4 fruit fly cellular contexts compared by ENCODE assay signal in the genomic region with DNA sequence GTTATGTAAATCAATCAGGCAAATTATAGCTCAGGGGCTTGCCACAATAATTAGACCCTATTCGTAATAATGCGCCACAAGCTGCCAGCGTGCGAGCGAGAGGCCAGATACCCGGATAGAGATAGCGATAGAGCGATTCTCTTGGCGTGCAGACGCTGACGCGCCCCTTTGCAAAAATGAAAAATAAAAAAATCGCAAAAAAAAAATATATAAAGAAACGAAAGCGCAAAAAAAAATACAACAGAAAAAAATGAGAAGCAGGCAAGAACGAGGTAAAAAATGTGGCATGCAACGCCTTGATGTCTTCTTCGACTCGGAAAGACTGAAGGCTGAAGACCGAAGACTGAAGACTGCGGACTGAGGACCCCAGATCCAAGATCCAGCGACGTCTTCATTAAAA.
TF ChIP-seq lines count a peak whose summit lies in the region.

No protein-coding gene starts in this region.

- TF ChIP-seq CTCF in whole organism, embryonic (GFP tag; optimal IDR thresholded peaks at IDR 0.05; lab: Kevin White, UChicago): no peak

TF ChIP-seq in whole organism, embryonic, 481 proteins besides CTCF, POLR2A, EP300 and RAD21:
- TF ChIP-seq bsh (GFP tag; optimal IDR thresholded peaks at IDR 0.05; lab: Kevin White, UChicago) (peak in 1 of 2 experiments; percentile 50), Opbp (GFP tag; IDR thresholded peaks at IDR 0.05; lab: Robert Waterston, UW; ENCODE audit: partially characterized antibody) (no peak), nom (GFP tag; optimal IDR thresholded peaks at IDR 0.05; lab: Kevin White, UChicago) (peak; percentile 89)

TF ChIP-seq in whole organism, prepupa, 60 proteins besides CTCF, POLR2A, EP300 and RAD21:
- TF ChIP-seq CG10631 (GFP tag; optimal IDR thresholded peaks at IDR 0.05; lab: Kevin White, UChicago): peak; percentile 16
- no peak for TF ChIP-seq fd59A (GFP tag; optimal IDR thresholded peaks at IDR 0.05; lab: Kevin White, UChicago)
- peak; percentile 15 for TF ChIP-seq CG10669 (GFP tag; optimal IDR thresholded peaks at IDR 0.05; lab: Kevin White, UChicago)
- peak; percentile 71 for TF ChIP-seq CG6808 (GFP tag; optimal IDR thresholded peaks at IDR 0.05; lab: Kevin White, UChicago)
- peak; percentile 74; the same call in 2 of the 3 replicates for TF ChIP-seq CG6163 (GFP tag; IDR thresholded peaks at IDR 0.05; lab: Robert Waterston, UW)
- TF ChIP-seq ss (GFP tag; optimal IDR thresholded peaks at IDR 0.05; lab: Kevin White, UChicago): peak; percentile 81 to 93
- TF ChIP-seq CG6854 (GFP tag; optimal IDR thresholded peaks at IDR 0.05; lab: Kevin White, UChicago): no peak
- peak; percentile 24 for TF ChIP-seq Eip78C (GFP tag; lab: Kevin White, UChicago)
- peak; percentile 10 for TF ChIP-seq OdsH (GFP tag; optimal IDR thresholded peaks at IDR 0.05; lab: Kevin White, UChicago)
- TF ChIP-seq CG3032 (tag; optimal IDR thresholded peaks at IDR 0.05; lab: Kevin White, UChicago): peak; percentile 19
- TF ChIP-seq spab (GFP tag; optimal IDR thresholded peaks at IDR 0.05; lab: Kevin White, UChicago): peak; percentile 39
- TF ChIP-seq CG9139 (GFP tag; optimal IDR thresholded peaks at IDR 0.05; lab: Kevin White, UChicago): peak; percentile 77
- TF ChIP-seq CG11762 (GFP tag; optimal IDR thresholded peaks at IDR 0.05; lab: Kevin White, UChicago; ENCODE audit: insufficient read depth): no peak
- TF ChIP-seq cyc (GFP tag; optimal IDR thresholded peaks at IDR 0.05; lab: Kevin White, UChicago): no peak
- TF ChIP-seq eg (GFP tag; IDR thresholded peaks at IDR 0.05; lab: Robert Waterston, UW): 0 out of 3 replicates have a peak, but pooled peaks have one; percentile 28
- peak; percentile 9 for TF ChIP-seq Ets96B (tag; optimal IDR thresholded peaks at IDR 0.05; lab: Kevin White, UChicago)
- 0 out of 3 replicates have a peak, but pooled peaks have one; percentile 22 for TF ChIP-seq CG8119 (GFP tag; IDR thresholded peaks at IDR 0.05; lab: Robert Waterston, UW)
- TF ChIP-seq Sox14 (GFP tag; optimal IDR thresholded peaks at IDR 0.05; lab: Kevin White, UChicago): no peak

TF ChIP-seq in whole organism, pupa, 21 proteins besides CTCF, POLR2A, EP300 and RAD21:
- TF ChIP-seq gl (tag; optimal IDR thresholded peaks at IDR 0.05; lab: Kevin White, UChicago) (peak; percentile 41), CG10348 (GFP tag; IDR thresholded peaks at IDR 0.05; lab: Robert Waterston, UW) (no peak), Pif1A (GFP tag; optimal IDR thresholded peaks at IDR 0.05; lab: Kevin White, UChicago) (peak; percentile 39), EcR (GFP tag; optimal IDR thresholded peaks at IDR 0.05; lab: Kevin White, UChicago) (no peak), CG9948 (tag; optimal IDR thresholded peaks at IDR 0.05; lab: Kevin White, UChicago) (peak; percentile 23), CG4496 (GFP tag; IDR thresholded peaks at IDR 0.05; lab: Robert Waterston, UW) (0 out of 3 replicates have a peak, but pooled peaks have one; percentile 16), CG8159 (tag; optimal IDR thresholded peaks at IDR 0.05; lab: Kevin White, UChicago) (peak; percentile 41), CG12605 (GFP tag; IDR thresholded peaks at IDR 0.05; lab: Robert Waterston, UW) (peak; percentile 68), CG17806 (tag; optimal IDR thresholded peaks at IDR 0.05; lab: Kevin White, UChicago) (peak; percentile 30), D1 (tag; optimal IDR thresholded peaks at IDR 0.05; lab: Kevin White, UChicago) (no peak), Pif1B (GFP tag; optimal IDR thresholded peaks at IDR 0.05; lab: Kevin White, UChicago) (peak; percentile 34), CG13204 (GFP tag; optimal IDR thresholded peaks at IDR 0.05; lab: Kevin White, UChicago) (peak; percentile 60), CG8301 (tag; optimal IDR thresholded peaks at IDR 0.05; lab: Kevin White, UChicago) (no peak), CG34367 (tag; optimal IDR thresholded peaks at IDR 0.05; lab: Kevin White, UChicago) (peak; percentile 40), Snoo (tag; optimal IDR thresholded peaks at IDR 0.05; lab: Kevin White, UChicago) (no peak), CG15710 (tag; optimal IDR thresholded peaks at IDR 0.05; lab: Kevin White, UChicago) (peak; percentile 48)

TF ChIP-seq in whole organism, wandering third instar larva, 38 proteins besides CTCF, POLR2A, EP300 and RAD21:
- no peak for TF ChIP-seq HLH106 (tag; optimal IDR thresholded peaks at IDR 0.05; lab: Kevin White, UChicago)
- TF ChIP-seq GATAd (GFP tag; optimal IDR thresholded peaks at IDR 0.05; lab: Kevin White, UChicago): no peak
- TF ChIP-seq Hr83 (GFP tag; optimal IDR thresholded peaks at IDR 0.05; lab: Kevin White, UChicago; ENCODE audit: poor library complexity, severe bottlenecking): no peak
- TF ChIP-seq psq (GFP tag; optimal IDR thresholded peaks at IDR 0.05; lab: Kevin White, UChicago): no peak
- peak; percentile 25 for TF ChIP-seq Vsx2 (GFP tag; optimal IDR thresholded peaks at IDR 0.05; lab: Kevin White, UChicago; ENCODE audit: partially characterized antibody)
- TF ChIP-seq lola (GFP tag; optimal IDR thresholded peaks at IDR 0.05; lab: Kevin White, UChicago): no peak
- TF ChIP-seq dsf (GFP tag; optimal IDR thresholded peaks at IDR 0.05; lab: Kevin White, UChicago; ENCODE audit: borderline replicate concordance): no peak
- no peak for TF ChIP-seq CG9705 (GFP tag; optimal IDR thresholded peaks at IDR 0.05; lab: Kevin White, UChicago)
